Worm (Caenorhabditis elegans) whole organism, L2 larva: Measurements from ENCODE around the gene cdk-1.
A peak's percentile ranks its signal among the peaks of the same experiment; 100 is the strongest.

ENCODE experiments used
- C34F6.9 ChIP-seq: fragments of 150-350 bp; optimal IDR thresholded peaks from 2 replicates; lab custom pipeline; 2014; ENCODE audit warnings: missing biosample characterization, missing genetic modification characterization
- F13H6.1 ChIP-seq: sonication (generic microtip); optimal IDR thresholded peaks from 2 replicates; lab custom pipeline; 2016; ENCODE audit warnings: missing genetic modification characterization, missing compliant biosample characterization
- R02D3.7 ChIP-seq: fragments of 150-350 bp; optimal IDR thresholded peaks from 2 replicates; lab custom pipeline; 2014; ENCODE audit warnings: missing biosample characterization, missing genetic modification characterization
- Y55F3AM.14 ChIP-seq: fragments of 200-800 bp; sonication (Bioruptor generic); optimal IDR thresholded peaks from 2 replicates; lab custom pipeline; 2018; ENCODE audit warnings: mild to moderate bottlenecking, missing genetic modification characterization, missing compliant biosample characterization
- ZK546.5 ChIP-seq: sonication (generic microtip); optimal IDR thresholded peaks from 2 replicates; lab custom pipeline; 2017; ENCODE audit warnings: missing biosample characterization, missing genetic modification characterization
- alr-1 ChIP-seq: fragments of 150-350 bp; optimal IDR thresholded peaks from 2 replicates; lab custom pipeline; 2014; ENCODE audit warnings: missing biosample characterization, missing genetic modification characterization
- aly-2 ChIP-seq: fragments of 150-350 bp; optimal IDR thresholded peaks from 2 replicates; lab custom pipeline; 2014; ENCODE audit warnings: missing biosample characterization, missing genetic modification characterization
- ama-1 ChIP-seq: fragments of 150-350 bp; optimal IDR thresholded peaks from 2 replicates; lab custom pipeline; 2018; ENCODE audit warnings: inconsistent platforms
- blmp-1 ChIP-seq: sonication (generic microtip); optimal IDR thresholded peaks from 2 replicates; lab custom pipeline; 2017; ENCODE audit warnings: missing genetic modification characterization, mild to moderate bottlenecking, missing compliant biosample characterization, antibody characterized with exemption, moderate library complexity; ENCODE audit not compliant: insufficient read depth
- ceh-16 ChIP-seq: fragments of 150-350 bp; optimal IDR thresholded peaks from 2 replicates; lab custom pipeline; 2014; ENCODE audit warnings: missing biosample characterization, missing genetic modification characterization
- ceh-82 ChIP-seq: fragments of 150-350 bp; optimal IDR thresholded peaks from 2 replicates; lab custom pipeline; 2014; ENCODE audit warnings: missing biosample characterization, missing genetic modification characterization
- crh-2 ChIP-seq: sonication (generic microtip); optimal IDR thresholded peaks from 2 replicates; lab custom pipeline; 2017; ENCODE audit warnings: missing biosample characterization, missing genetic modification characterization
- dmd-4 ChIP-seq: sonication (generic microtip); optimal IDR thresholded peaks from 2 replicates; lab custom pipeline; 2017; ENCODE audit warnings: missing biosample characterization, missing genetic modification characterization
- egl-27 ChIP-seq: sonication (generic microtip); optimal IDR thresholded peaks from 3 replicates; lab custom pipeline; 2017; ENCODE audit warnings: missing biosample characterization, missing genetic modification reagents, missing genetic modification characterization
- elt-1 ChIP-seq: fragments of 150-350 bp; optimal IDR thresholded peaks from 2 replicates; lab custom pipeline; 2014; ENCODE audit warnings: missing biosample characterization, missing genetic modification characterization
- elt-3 ChIP-seq: sonication (generic microtip); optimal IDR thresholded peaks from 2 replicates; lab custom pipeline; 2017; ENCODE audit warnings: missing biosample characterization, missing genetic modification characterization
- fos-1 ChIP-seq: fragments of 150-350 bp; optimal IDR thresholded peaks from 2 replicates; lab custom pipeline; 2014; ENCODE audit warnings: missing biosample characterization, missing genetic modification characterization
- gmeb-1 ChIP-seq: fragments of 150-350 bp; optimal IDR thresholded peaks from 2 replicates; lab custom pipeline; 2014; ENCODE audit warnings: missing biosample characterization, missing genetic modification characterization
- lin-11 ChIP-seq: fragments of 150-350 bp; sonication (generic microtip); optimal IDR thresholded peaks from 2 replicates; lab custom pipeline; 2014; ENCODE audit warnings: missing biosample characterization, missing genetic modification characterization, inconsistent platforms, mixed read lengths
- lin-13 ChIP-seq: fragments of 150-350 bp; optimal IDR thresholded peaks from 2 replicates; lab custom pipeline; 2014; ENCODE audit warnings: missing biosample characterization, missing genetic modification reagents, missing genetic modification characterization
- lin-39 ChIP-seq: fragments of 150-350 bp; optimal IDR thresholded peaks from 2 replicates; lab custom pipeline; 2014; ENCODE audit warnings: missing biosample characterization, missing genetic modification reagents, missing genetic modification characterization
- lsy-2 ChIP-seq, 2 experiments: fragments of 150-350 bp in 1 of 2; sonication (generic microtip) in 1 of 2; optimal IDR thresholded peaks; 2 replicates each; lab custom pipeline; 2014 to 2017; ENCODE audit warnings: missing biosample characterization in 2 of 2, missing genetic modification characterization in 2 of 2
- mab-5 ChIP-seq: fragments of 150-350 bp; optimal IDR thresholded peaks from 2 replicates; lab custom pipeline; 2014; ENCODE audit warnings: missing biosample characterization, missing genetic modification characterization
- mbf-1 ChIP-seq: sonication (generic microtip); optimal IDR thresholded peaks from 2 replicates; lab custom pipeline; 2017; ENCODE audit warnings: missing biosample characterization, missing genetic modification characterization
- mdl-1 ChIP-seq, 2 experiments: fragments of 150-350 bp in 1 of 2; sonication (generic microtip) in 1 of 2; optimal IDR thresholded peaks; 2 replicates each; lab custom pipeline; 2017; ENCODE audit warnings: missing biosample characterization in 2 of 2, missing genetic modification characterization in 2 of 2
- nhr-10 ChIP-seq: sonication (generic microtip); optimal IDR thresholded peaks from 2 replicates; lab custom pipeline; 2017; ENCODE audit warnings: missing biosample characterization, missing genetic modification characterization
- nhr-11 ChIP-seq: fragments of 150-350 bp; optimal IDR thresholded peaks from 2 replicates; lab custom pipeline; 2014; ENCODE audit warnings: missing biosample characterization, missing genetic modification characterization
- nhr-12 ChIP-seq: fragments of 150-350 bp; optimal IDR thresholded peaks from 2 replicates; lab custom pipeline; 2014; ENCODE audit warnings: missing biosample characterization, missing genetic modification characterization
- nhr-129 ChIP-seq: fragments of 150-350 bp; optimal IDR thresholded peaks from 2 replicates; lab custom pipeline; 2014; ENCODE audit warnings: missing biosample characterization, missing genetic modification characterization
- nhr-21 ChIP-seq: fragments of 150-350 bp; optimal IDR thresholded peaks from 2 replicates; lab custom pipeline; 2014; ENCODE audit warnings: missing biosample characterization, missing genetic modification characterization
- nhr-237 ChIP-seq: fragments of 150-350 bp; optimal IDR thresholded peaks from 2 replicates; lab custom pipeline; 2014; ENCODE audit warnings: missing biosample characterization, missing genetic modification characterization
- nhr-25 ChIP-seq: fragments of 150-350 bp; sonication (generic microtip); optimal IDR thresholded peaks from 3 replicates; lab custom pipeline; 2014; ENCODE audit warnings: missing biosample characterization, missing genetic modification characterization
- nhr-6 ChIP-seq: fragments of 150-350 bp; optimal IDR thresholded peaks from 2 replicates; lab custom pipeline; 2014; ENCODE audit warnings: missing biosample characterization, missing genetic modification characterization
- nhr-77 ChIP-seq: fragments of 150-350 bp; optimal IDR thresholded peaks from 2 replicates; lab custom pipeline; 2014; ENCODE audit warnings: missing biosample characterization, missing genetic modification characterization
- peb-1 ChIP-seq: fragments of 150-350 bp; optimal IDR thresholded peaks from 2 replicates; lab custom pipeline; 2014; ENCODE audit warnings: missing biosample characterization, missing genetic modification characterization
- sem-4 ChIP-seq: fragments of 150-350 bp; optimal IDR thresholded peaks from 2 replicates; lab custom pipeline; 2014; ENCODE audit warnings: missing biosample characterization, missing genetic modification reagents, missing genetic modification characterization
- skn-1 ChIP-seq: sonication (generic microtip); optimal IDR thresholded peaks from 2 replicates; lab custom pipeline; 2017; ENCODE audit warnings: missing biosample characterization, missing genetic modification characterization
- sma-3 ChIP-seq: sonication (generic microtip); optimal IDR thresholded peaks from 2 replicates; lab custom pipeline; 2016; ENCODE audit warnings: missing genetic modification reagents, missing genetic modification characterization, missing compliant biosample characterization
- sma-9 ChIP-seq, 2 experiments: fragments of 150-350 bp in 1 of 2; sonication (generic microtip) in 1 of 2; optimal IDR thresholded peaks; 2 replicates each; lab custom pipeline; 2014 to 2016; ENCODE audit warnings: missing genetic modification characterization in 2 of 2, mild to moderate bottlenecking in 1 of 2, missing biosample characterization in 1 of 2, missing compliant biosample characterization in 1 of 2, missing genetic modification reagents in 1 of 2, moderate library complexity in 1 of 2
- snpc-4 ChIP-seq: fragments of 150-350 bp; optimal IDR thresholded peaks from 2 replicates; lab custom pipeline; 2014; ENCODE audit warnings: missing biosample characterization, missing genetic modification characterization
- unc-39 ChIP-seq: fragments of 150-350 bp; optimal IDR thresholded peaks from 2 replicates; lab custom pipeline; 2014; ENCODE audit warnings: missing biosample characterization, missing genetic modification characterization
- unc-55 ChIP-seq: fragments of 150-350 bp; sonication (generic microtip); optimal IDR thresholded peaks from 3 replicates; lab custom pipeline; 2014; ENCODE audit warnings: missing biosample characterization, missing genetic modification reagents, missing genetic modification characterization
- unc-62 ChIP-seq: fragments of 150-350 bp; optimal IDR thresholded peaks from 2 replicates; lab custom pipeline; 2014; ENCODE audit warnings: missing biosample characterization, missing genetic modification reagents, missing genetic modification characterization
- zag-1 ChIP-seq: fragments of 150-350 bp; optimal IDR thresholded peaks from 2 replicates; lab custom pipeline; 2014; ENCODE audit warnings: missing biosample characterization, missing genetic modification characterization
- ztf-1 ChIP-seq: fragments of 200-800 bp; sonication (Bioruptor generic); conservative IDR thresholded peaks from 2 replicates; pipeline ENCODE4 v1.3.6; 2022; ENCODE audit warnings: missing genetic modification characterization, missing compliant biosample characterization
- ztf-11 ChIP-seq: sonication (generic microtip); optimal IDR thresholded peaks from 2 replicates; lab custom pipeline; 2017; ENCODE audit warnings: missing biosample characterization, missing genetic modification characterization
- ztf-4 ChIP-seq: fragments of 150-350 bp; optimal IDR thresholded peaks from 2 replicates; lab custom pipeline; 2014; ENCODE audit warnings: missing biosample characterization, missing genetic modification characterization

cdk-1 gene

ce11 chrIII:9779080-9779479, 31.8 kb downstream of the cdk-1 start:
- no peak for TF ChIP-seq nhr-12 (tag; lab: Kevin White, UChicago)
- no peak for TF ChIP-seq sma-3
- TF ChIP-seq alr-1 (tag; lab: Kevin White, UChicago) = no peak
- no peak for TF ChIP-seq elt-1
- no peak for TF ChIP-seq C34F6.9
- TF ChIP-seq aly-2 = no peak
- no peak for TF ChIP-seq lin-11 (tag; lab: Kevin White, UChicago)
- no peak for TF ChIP-seq skn-1 (tag; lab: Kevin White, UChicago)
- TF ChIP-seq mbf-1 (tag; lab: Kevin White, UChicago) = no peak
- no peak for TF ChIP-seq nhr-77
- no peak for TF ChIP-seq nhr-11 (tag; lab: Kevin White, UChicago)
- TF ChIP-seq nhr-10 (tag; lab: Kevin White, UChicago) = no peak
- TF ChIP-seq nhr-237 = no peak

- TF ChIP-seq mdl-1 (tag; optimal IDR thresholded peaks at IDR 0.05; lab: Kevin White, UChicago) = no peak
- TF ChIP-seq F13H6.1 (tag; lab: Kevin White, UChicago) = no peak
- TF ChIP-seq snpc-4 (tag; lab: Kevin White, UChicago) = no peak
- no peak for TF ChIP-seq ztf-1 (GFP tag; lab: Robert Waterston, UW)
- no peak for TF ChIP-seq ama-1 (lab: Kevin White, UChicago)
- TF ChIP-seq, all 48 proteins: peak for 0
These were observed 33.0 kb downstream of the cdk-1 start, which contains the start of gene sqv-3 for ce11 chrIII:9780254-9780653. Gene sqv-3 (minus strand): TSS chrIII:9780354.

ce11 chrIII:9780665-9781304, 33.5 kb downstream of the cdk-1 start, which contains the start of gene vha-1:
Gene vha-1 (plus strand): TSS chrIII:9781254.
- TF ChIP-seq unc-55 (GFP tag; lab: Kevin White, UChicago) (peak; percentile 97), sem-4 (tag; lab: Kevin White, UChicago) (no peak), F13H6.1 (tag; lab: Kevin White, UChicago) (peak; percentile 74), lin-11 (tag; lab: Kevin White, UChicago) (peak; percentile 67), mdl-1 (tag; optimal IDR thresholded peaks at IDR 0.05; lab: Kevin White, UChicago) (peak in 1 of 2 experiments; percentile 41), aly-2 (no peak), skn-1 (tag; lab: Kevin White, UChicago) (no peak), zag-1 (tag; lab: Kevin White, UChicago) (peak; percentile 69), peb-1 (no peak), nhr-77 (no peak), nhr-11 (tag; lab: Kevin White, UChicago) (no peak), alr-1 (tag; lab: Kevin White, UChicago) (no peak), egl-27 (peak; percentile 46), lsy-2 (tag; optimal IDR thresholded peaks at IDR 0.05; lab: Kevin White, UChicago) (peak; percentile 78 to 94), unc-62 (GFP tag; lab: Kevin White, UChicago) (no peak), sma-9 (GFP tag; optimal IDR thresholded peaks at IDR 0.05; lab: Kevin White, UChicago) (peak; percentile 40), sma-9 (tag; optimal IDR thresholded peaks at IDR 0.05; lab: Kevin White, UChicago) (no peak), ztf-11 (tag; lab: Kevin White, UChicago) (no peak), nhr-10 (tag; lab: Kevin White, UChicago) (no peak), nhr-25 (tag; lab: Kevin White, UChicago) (peak; percentile 75), ceh-16 (tag; lab: Kevin White, UChicago) (no peak), R02D3.7 (tag; lab: Kevin White, UChicago) (peak; percentile 11), nhr-6 (tag; lab: Kevin White, UChicago) (peak; percentile 39), unc-39 (tag; lab: Kevin White, UChicago) (no peak), mab-5 (tag; lab: Kevin White, UChicago) (peak; percentile 43), nhr-129 (peak; percentile 88), ZK546.5 (tag; lab: Kevin White, UChicago) (peak; percentile 42), elt-1 (no peak), nhr-12 (tag; lab: Kevin White, UChicago) (no peak), blmp-1 (peak; percentile 56), Y55F3AM.14 (no peak), mbf-1 (tag; lab: Kevin White, UChicago) (no peak), ztf-1 (GFP tag; lab: Robert Waterston, UW) (no peak), ama-1 (lab: Kevin White, UChicago) (peak; percentile 78), C34F6.9 (peak; percentile 98), crh-2 (tag; lab: Kevin White, UChicago) (peak; percentile 95), lin-13 (GFP tag; lab: Kevin White, UChicago) (peak; percentile 85), nhr-237 (no peak), dmd-4 (no peak), nhr-21 (tag; lab: Kevin White, UChicago) (peak; percentile 81), ztf-4 (tag; lab: Kevin White, UChicago) (peak; percentile 65), lin-39 (tag; lab: Kevin White, UChicago) (no peak), fos-1 (tag; lab: Kevin White, UChicago) (peak; percentile 99), ceh-82 (tag; lab: Kevin White, UChicago) (peak; percentile 55), snpc-4 (tag; lab: Kevin White, UChicago) (peak; percentile 53), elt-3 (no peak), gmeb-1 (peak; percentile 79)
